Fruit fly (Drosophila melanogaster): ENCODE data around the gene santa-maria.

The santa-maria gene

DNA sequence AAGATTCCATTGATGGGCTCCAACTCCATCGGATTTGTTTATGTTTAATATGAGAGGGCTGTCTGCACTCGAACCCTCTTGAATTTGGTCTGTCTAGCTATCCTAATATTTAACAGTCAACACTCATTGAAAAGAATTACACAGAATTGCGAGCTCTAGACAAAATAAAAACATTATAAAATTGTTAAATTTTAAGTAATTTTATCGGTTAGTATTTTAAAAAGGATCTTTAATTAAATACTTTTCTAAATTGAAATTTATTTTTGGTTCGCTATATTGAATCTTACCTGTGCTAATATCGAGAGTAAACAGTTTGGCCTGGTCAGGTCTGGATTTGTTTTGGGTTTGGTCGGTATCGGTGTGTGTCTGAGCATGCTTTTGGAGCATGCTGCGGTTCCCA lies 49.4 kb downstream of the santa-maria start (continued):
- TF ChIP-seq D (optimal IDR thresholded peaks at IDR 0.05) (no peak), D (GFP tag; optimal IDR thresholded peaks at IDR 0.05) (peak; percentile 16), Gsc (GFP tag; IDR thresholded peaks at IDR 0.05) (no peak), nmo (GFP tag; optimal IDR thresholded peaks at IDR 0.05) (peak; percentile 79), mam (GFP tag; optimal IDR thresholded peaks at IDR 0.05) (peak; percentile 45), caup (GFP tag; optimal IDR thresholded peaks at IDR 0.05; ENCODE audit: severe bottlenecking) (peak; percentile 58), lola (GFP tag; optimal IDR thresholded peaks at IDR 0.05) (peak in 1 of 3 experiments; percentile 43), CTCF (GFP tag; optimal IDR thresholded peaks at IDR 0.05) (no peak), CG7745 (tag; optimal IDR thresholded peaks at IDR 0.05) (no peak), CG9797 (GFP tag; optimal IDR thresholded peaks at IDR 0.05) (no peak), CG17912 (GFP tag; optimal IDR thresholded peaks at IDR 0.05) (peak; percentile 13), insv (GFP tag; optimal IDR thresholded peaks at IDR 0.05) (no peak), Fer1 (GFP tag; optimal IDR thresholded peaks at IDR 0.05) (peak; percentile 56), CG17802 (tag; optimal IDR thresholded peaks at IDR 0.05) (no peak), Sry-δ (GFP tag; optimal IDR thresholded peaks at IDR 0.05) (no peak), CG7372 (GFP tag; IDR thresholded peaks at IDR 0.05) (peak; percentile 65; the same call in 1 of the 2 replicates), bigmax (GFP tag; optimal IDR thresholded peaks at IDR 0.05) (no peak), CG17612 (GFP tag; IDR thresholded peaks at IDR 0.05) (0 out of 2 replicates have a peak, but pooled peaks have one; percentile 53), pnt (GFP tag; optimal IDR thresholded peaks at IDR 0.05) (no peak), CG7839 (tag; optimal IDR thresholded peaks at IDR 0.05) (peak; percentile 87), HLH3B (GFP tag; IDR thresholded peaks at IDR 0.05) (peak; percentile 80), CG1602 (GFP tag; optimal IDR thresholded peaks at IDR 0.05) (peak; percentile 45), fd102C (GFP tag; optimal IDR thresholded peaks at IDR 0.05) (no peak), az2 (GFP tag; optimal IDR thresholded peaks at IDR 0.05) (peak; percentile 67), ac (GFP tag; optimal IDR thresholded peaks at IDR 0.05) (no peak), CG7357 (GFP tag; IDR thresholded peaks at IDR 0.05) (peak; percentile 54; the same call in 1 of the 3 replicates), org-1 (GFP tag; optimal IDR thresholded peaks at IDR 0.05) (peak; percentile 27), CG9437 (GFP tag; optimal IDR thresholded peaks at IDR 0.05) (peak; percentile 35), CG4404 (GFP tag; IDR thresholded peaks at IDR 0.05) (peak; percentile 62; the same call in 1 of the 2 replicates), CG4820 (GFP tag; optimal IDR thresholded peaks at IDR 0.05) (peak; percentile 54), CG34376 (GFP tag; optimal IDR thresholded peaks at IDR 0.05) (no peak), sima (GFP tag; optimal IDR thresholded peaks at IDR 0.05) (no peak), ato (GFP tag; IDR thresholded peaks at IDR 0.05; ENCODE audit: partially characterized antibody) (no peak), CG12071 (GFP tag; optimal IDR thresholded peaks at IDR 0.05) (no peak), Ptx1 (GFP tag; IDR thresholded peaks at IDR 0.05) (peak; percentile 91), gro (GFP tag; optimal IDR thresholded peaks at IDR 0.05) (no peak), knrl (GFP tag; IDR thresholded peaks at IDR 0.05; ENCODE audit: partially characterized antibody) (no peak), CG11093 (GFP tag; IDR thresholded peaks at IDR 0.05) (peak; percentile 59; the same call in 2 of the 3 replicates), bbx (GFP tag; IDR thresholded peaks at IDR 0.05; ENCODE audit: partially characterized antibody) (no peak), CG1233 (GFP tag; optimal IDR thresholded peaks at IDR 0.05) (peak; percentile 46), CG8924 (tag; optimal IDR thresholded peaks at IDR 0.05) (peak; percentile 75), CG2712 (tag; optimal IDR thresholded peaks at IDR 0.05) (peak; percentile 86), Hmr (GFP tag; optimal IDR thresholded peaks at IDR 0.05) (peak; percentile 62), CG4328 (GFP tag; optimal IDR thresholded peaks at IDR 0.05) (peak; percentile 29), phol (tag; optimal IDR thresholded peaks at IDR 0.05) (peak; percentile 65), CG16813 (GFP tag; IDR thresholded peaks at IDR 0.05; ENCODE audit: partially characterized antibody) (no peak), CG18764 (GFP tag; optimal IDR thresholded peaks at IDR 0.05) (peak; percentile 3), sens (GFP tag) (peak; percentile 91), bsh (GFP tag; optimal IDR thresholded peaks at IDR 0.05) (peak in 1 of 2 experiments; percentile 76), dm (GFP tag; optimal IDR thresholded peaks at IDR 0.05) (no peak), CG1529 (GFP tag; optimal IDR thresholded peaks at IDR 0.05) (peak; percentile 11)
